Worm (Caenorhabditis elegans) whole organism, L4/young adult: ENCODE results near the gene sax-2.

ENCODE experiments used
- W03F9.2 ChIP-seq: fragments of 150-350 bp; optimal IDR thresholded peaks from 2 replicates; lab custom pipeline; 2014; ENCODE audit warnings: missing biosample characterization, missing genetic modification characterization
- dao-5 ChIP-seq: sonication (generic microtip); optimal IDR thresholded peaks from 2 replicates; lab custom pipeline; 2016; ENCODE audit warnings: missing genotype, missing genetic modification characterization, moderate library complexity, missing compliant biosample characterization
- him-1 ChIP-seq: sonication (generic microtip); optimal IDR thresholded peaks from 2 replicates; lab custom pipeline; 2016; ENCODE audit warnings: missing genotype, missing genetic modification reagents, missing genetic modification characterization, missing compliant biosample characterization

DNA sequence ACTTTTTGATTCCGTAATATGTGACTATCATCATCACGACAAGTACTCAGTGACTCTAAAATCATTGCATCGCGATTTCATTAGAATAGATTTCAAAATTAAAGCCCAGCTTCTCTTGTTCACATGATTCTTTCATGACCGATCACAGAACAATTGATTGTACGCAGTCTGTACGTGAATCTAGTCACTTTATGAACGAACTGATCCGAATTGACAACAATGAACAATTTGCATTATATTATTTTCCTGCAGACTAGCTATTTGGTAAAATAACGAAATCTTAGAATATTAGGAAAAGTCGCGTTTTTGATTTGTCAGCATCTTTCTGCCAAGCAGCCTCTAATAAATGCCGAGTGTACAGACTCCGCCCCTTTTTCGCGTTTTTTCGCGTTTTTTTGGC lies 10.0 kb upstream of the sax-2 start:
- TF ChIP-seq W03F9.2 (tag; lab: Kevin White, UChicago) (no peak), him-1 (tag; lab: Kevin White, UChicago) (no peak), dao-5 (tag; lab: Kevin White, UChicago) (no peak)
